Worm (Caenorhabditis elegans) whole organism, late embryonic: Measurements from ENCODE around the gene ebax-1.
A peak's percentile ranks its signal among the peaks of the same experiment; 100 is the strongest.

Experiments used
- C08G9.2 ChIP-seq: sonication (generic microtip); optimal IDR thresholded peaks from 2 replicates; lab custom pipeline; 2016; ENCODE audit warnings: mild to moderate bottlenecking, missing genetic modification characterization, moderate library complexity, missing compliant biosample characterization
- C38D4.7 ChIP-seq: fragments of 200-800 bp; sonication (Bioruptor generic); optimal IDR thresholded peaks from 2 replicates; lab custom pipeline; 2018; ENCODE audit warnings: mild to moderate bottlenecking, missing genetic modification characterization, moderate library complexity, missing compliant biosample characterization
- ama-1 ChIP-seq: fragments of 150-350 bp; optimal IDR thresholded peaks from 2 replicates; lab custom pipeline; 2014
- ceh-18 ChIP-seq: sonication (generic microtip); optimal IDR thresholded peaks from 2 replicates; lab custom pipeline; 2016; ENCODE audit warnings: missing genetic modification characterization, missing compliant biosample characterization
- ceh-2 ChIP-seq: sonication (generic microtip); optimal IDR thresholded peaks from 2 replicates; lab custom pipeline; 2016; ENCODE audit warnings: missing genotype, missing genetic modification characterization, missing compliant biosample characterization
- ceh-22 ChIP-seq: sonication (generic microtip); optimal IDR thresholded peaks from 2 replicates; lab custom pipeline; 2017; ENCODE audit warnings: missing biosample characterization, missing genetic modification characterization
- ceh-31 ChIP-seq: sonication (generic microtip); optimal IDR thresholded peaks from 2 replicates; lab custom pipeline; 2016; ENCODE audit warnings: missing genetic modification characterization, missing compliant biosample characterization
- dmd-4 ChIP-seq: sonication (generic microtip); optimal IDR thresholded peaks from 2 replicates; lab custom pipeline; 2016; ENCODE audit warnings: borderline replicate concordance, missing genetic modification characterization, missing compliant biosample characterization
- dve-1 ChIP-seq: sonication (generic microtip); optimal IDR thresholded peaks from 2 replicates; lab custom pipeline; 2017; ENCODE audit warnings: antibody characterized with exemption, mild to moderate bottlenecking, missing genetic modification characterization, missing compliant biosample characterization
- elt-2 ChIP-seq: sonication (generic microtip); optimal IDR thresholded peaks from 2 replicates; lab custom pipeline; 2016; ENCODE audit warnings: missing genetic modification reagents, missing genetic modification characterization, missing compliant biosample characterization
- hlh-13 ChIP-seq: fragments of 200-800 bp; sonication (Bioruptor generic); optimal IDR thresholded peaks from 2 replicates; lab custom pipeline; 2018; ENCODE audit warnings: mild to moderate bottlenecking, missing genetic modification characterization, missing compliant biosample characterization
- hlh-15 ChIP-seq: sonication (generic microtip); optimal IDR thresholded peaks from 2 replicates; lab custom pipeline; 2016; ENCODE audit warnings: missing genetic modification characterization, missing compliant biosample characterization
- hlh-30 ChIP-seq: sonication (generic microtip); optimal IDR thresholded peaks from 2 replicates; lab custom pipeline; 2017; ENCODE audit warnings: antibody characterized with exemption, missing genetic modification characterization, missing compliant biosample characterization; ENCODE audit not compliant: insufficient read depth
- madf-2 ChIP-seq: sonication (generic microtip); optimal IDR thresholded peaks from 2 replicates; lab custom pipeline; 2017; ENCODE audit warnings: missing genetic modification characterization, missing compliant biosample characterization
- mec-3 ChIP-seq: sonication (generic microtip); optimal IDR thresholded peaks from 2 replicates; lab custom pipeline; 2016; ENCODE audit warnings: borderline replicate concordance, missing genetic modification characterization, missing compliant biosample characterization
- nhr-11 ChIP-seq: fragments of 150-350 bp; optimal IDR thresholded peaks from 2 replicates; lab custom pipeline; 2014; ENCODE audit warnings: missing biosample characterization, missing genetic modification characterization
- nhr-232 ChIP-seq: sonication (generic microtip); optimal IDR thresholded peaks from 2 replicates; lab custom pipeline; 2016; ENCODE audit warnings: missing genetic modification characterization, missing compliant biosample characterization
- pax-1 ChIP-seq: fragments of 150-350 bp; optimal IDR thresholded peaks from 2 replicates; lab custom pipeline; 2014; ENCODE audit warnings: missing biosample characterization, missing genetic modification characterization
- pros-1 ChIP-seq: fragments of 150-350 bp; optimal IDR thresholded peaks from 2 replicates; lab custom pipeline; 2014; ENCODE audit warnings: missing biosample characterization, missing genetic modification reagents, missing genetic modification characterization
- ref-2 ChIP-seq: sonication (generic microtip); optimal IDR thresholded peaks from 2 replicates; lab custom pipeline; 2016; ENCODE audit warnings: missing genetic modification characterization, missing compliant biosample characterization
- syd-9 ChIP-seq: sonication (generic microtip); optimal IDR thresholded peaks from 2 replicates; lab custom pipeline; 2016; ENCODE audit warnings: mild to moderate bottlenecking, missing genetic modification characterization, moderate library complexity, missing compliant biosample characterization
- tbx-2 ChIP-seq: sonication (generic microtip); optimal IDR thresholded peaks from 2 replicates; lab custom pipeline; 2016; ENCODE audit warnings: missing genetic modification characterization, missing compliant biosample characterization
- unc-42 ChIP-seq: sonication (generic microtip); optimal IDR thresholded peaks from 2 replicates; lab custom pipeline; 2016; ENCODE audit warnings: missing genotype, missing genetic modification characterization, missing compliant biosample characterization
- unc-55 ChIP-seq: sonication (generic microtip); optimal IDR thresholded peaks from 2 replicates; lab custom pipeline; 2017; ENCODE audit warnings: missing biosample characterization, missing genetic modification reagents, missing genetic modification characterization

ebax-1 gene

DNA sequence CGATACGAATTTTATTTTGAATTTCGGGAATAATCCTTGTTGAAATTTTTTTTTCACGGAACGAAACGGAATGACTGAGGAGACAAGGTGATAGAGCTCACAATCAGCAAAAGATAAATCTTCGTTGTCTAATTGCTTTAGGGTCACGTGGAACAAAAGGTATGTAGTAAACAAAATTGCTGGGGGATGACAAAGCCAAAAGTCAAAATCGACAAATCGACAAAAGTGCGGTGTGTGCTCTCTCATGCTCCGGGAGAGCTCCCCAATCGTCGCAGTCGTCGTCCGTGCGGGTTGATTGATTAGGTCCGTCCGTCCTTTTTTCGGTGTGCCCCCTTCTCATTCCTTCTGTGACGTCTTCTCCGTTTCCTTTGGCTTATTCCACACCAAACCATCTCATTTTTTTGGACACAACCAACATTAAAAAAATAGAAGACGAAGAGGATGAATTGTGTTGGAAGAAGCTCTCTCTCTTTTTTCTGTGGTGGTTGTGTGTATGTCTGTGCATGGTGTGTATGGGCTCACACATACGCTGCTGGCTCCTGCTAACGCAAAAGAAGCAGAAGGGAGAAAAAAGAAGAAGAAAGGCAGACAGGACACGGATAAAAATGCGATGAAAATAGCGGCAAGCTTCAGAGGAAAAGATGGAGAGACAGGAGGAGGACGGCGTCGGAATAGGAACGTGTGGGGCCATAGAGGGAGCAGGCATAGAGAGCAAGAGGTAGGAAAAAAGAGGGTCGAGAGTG is 55.0 kb downstream of the ebax-1 start (continued):
- TF ChIP-seq hlh-30 (tag; lab: Kevin White, UChicago) (no peak), ama-1 (lab: Kevin White, UChicago) (no peak), dmd-4 (tag; lab: Kevin White, UChicago) (no peak), syd-9 (tag; lab: Kevin White, UChicago) (no peak), unc-42 (tag; lab: Kevin White, UChicago) (peak; percentile 37), C08G9.2 (tag; lab: Kevin White, UChicago) (no peak), C38D4.7 (GFP tag; lab: Kevin White, UChicago) (no peak), hlh-13 (no peak), madf-2 (no peak), nhr-232 (tag; lab: Kevin White, UChicago) (no peak), hlh-15 (tag; lab: Kevin White, UChicago) (no peak), ceh-31 (tag; lab: Kevin White, UChicago) (peak; percentile 55), ref-2 (tag; lab: Kevin White, UChicago) (peak; percentile 29), ceh-2 (no peak), nhr-11 (tag; lab: Kevin White, UChicago) (no peak), ceh-18 (tag; lab: Kevin White, UChicago) (peak; percentile 68), tbx-2 (no peak)
- TF ChIP-seq, all 69 proteins: peak for 10

DNA sequence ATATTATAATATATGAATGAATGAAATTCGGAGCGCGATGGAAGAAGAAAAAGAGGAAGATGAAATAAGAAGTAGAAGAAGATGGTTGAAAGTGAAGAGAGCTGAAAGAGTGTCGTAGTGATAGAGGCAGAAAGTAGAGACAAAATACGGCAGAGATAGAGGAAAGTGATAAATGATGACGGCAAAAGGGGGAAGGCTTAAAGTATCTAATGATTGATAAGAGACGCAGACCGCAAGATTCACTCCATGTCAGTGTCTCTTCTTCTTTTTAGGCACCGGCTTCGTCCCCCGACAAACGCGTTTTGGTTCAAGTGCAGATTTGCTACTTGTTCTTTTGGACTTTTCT is 55.6 kb downstream of the ebax-1 start:
- TF ChIP-seq pax-1 (tag; lab: Kevin White, UChicago) = no peak
- TF ChIP-seq mec-3 = no peak
- TF ChIP-seq pros-1 (tag; lab: Kevin White, UChicago) = peak; percentile 49
- TF ChIP-seq unc-55 (GFP tag; lab: Kevin White, UChicago) = peak; percentile 57
- TF ChIP-seq ceh-22 = peak; percentile 6
- TF ChIP-seq ceh-18 (tag; lab: Kevin White, UChicago) = peak; percentile 13
- TF ChIP-seq ceh-31 (tag; lab: Kevin White, UChicago) = no peak
- peak; percentile 61 for TF ChIP-seq dve-1 (tag; lab: Kevin White, UChicago)
- TF ChIP-seq elt-2 (tag; lab: Kevin White, UChicago) = peak; percentile 59
